Fruit fly (Drosophila melanogaster): ENCODE data around the gene CG32170.

dm6 chr3L:16851566-16851965 lies 25.5 kb upstream of the CG32170 start:
- no peak for TF ChIP-seq Sin3A (optimal IDR thresholded peaks at IDR 0.05)
- no peak for TF ChIP-seq Myc (optimal IDR thresholded peaks at IDR 0.05)
- no peak for TF ChIP-seq psq (optimal IDR thresholded peaks at IDR 0.05)
- no peak for TF ChIP-seq h (optimal IDR thresholded peaks at IDR 0.05)

All from Kc167 (cell line).